Fruit fly (Drosophila melanogaster) whole organism, prepupa: ENCODE results near the gene Cyp9f2.

Experiments used
- CG10631 ChIP-seq: fragments of 200-800 bp; sonication (Bioruptor generic); optimal IDR thresholded peaks from 2 replicates; lab custom pipeline; 2016; ENCODE audit warnings: missing biosample characterization, missing genetic modification characterization
- CG1621 ChIP-seq: fragments of 200-800 bp; sonication (Bioruptor generic); optimal IDR thresholded peaks from 3 replicates; lab custom pipeline; 2018; ENCODE audit warnings: missing biosample characterization, mild to moderate bottlenecking, missing genetic modification characterization
- CG16779 ChIP-seq: fragments of 200-800 bp; sonication (Bioruptor generic); optimal IDR thresholded peaks from 3 replicates; lab custom pipeline; 2017; ENCODE audit warnings: missing biosample characterization, mild to moderate bottlenecking, missing genetic modification characterization
- CG4318 ChIP-seq: fragments of 200-800 bp; sonication (Bioruptor generic); optimal IDR thresholded peaks from 3 replicates; lab custom pipeline; 2017; ENCODE audit warnings: missing biosample characterization, mild to moderate bottlenecking, missing genetic modification characterization
- Ets21C ChIP-seq: fragments of 200-800 bp; sonication (Bioruptor generic); optimal IDR thresholded peaks from 3 replicates; lab custom pipeline; 2016; ENCODE audit warnings: missing biosample characterization, missing genetic modification characterization
- Gug ChIP-seq: fragments of 200-800 bp; sonication (Bioruptor generic); IDR thresholded peaks from 2 replicates; pipeline ENCODE4 v1.3.6; 2022; ENCODE audit warnings: missing biosample characterization, missing genetic modification characterization
- Met ChIP-seq: fragments of 200-800 bp; sonication (Bioruptor generic); optimal IDR thresholded peaks from 3 replicates; lab custom pipeline; 2016; ENCODE audit warnings: missing biosample characterization, missing genetic modification characterization
- Smox ChIP-seq: fragments of 200-800 bp; sonication (Bioruptor generic); optimal IDR thresholded peaks from 3 replicates; lab custom pipeline; 2016; ENCODE audit warnings: missing biosample characterization, missing genetic modification characterization
- vri ChIP-seq: fragments of 200-800 bp; sonication (Bioruptor generic); optimal IDR thresholded peaks from 3 replicates; lab custom pipeline; 2016; ENCODE audit warnings: missing biosample characterization, mild to moderate bottlenecking, missing genetic modification characterization

DNA sequence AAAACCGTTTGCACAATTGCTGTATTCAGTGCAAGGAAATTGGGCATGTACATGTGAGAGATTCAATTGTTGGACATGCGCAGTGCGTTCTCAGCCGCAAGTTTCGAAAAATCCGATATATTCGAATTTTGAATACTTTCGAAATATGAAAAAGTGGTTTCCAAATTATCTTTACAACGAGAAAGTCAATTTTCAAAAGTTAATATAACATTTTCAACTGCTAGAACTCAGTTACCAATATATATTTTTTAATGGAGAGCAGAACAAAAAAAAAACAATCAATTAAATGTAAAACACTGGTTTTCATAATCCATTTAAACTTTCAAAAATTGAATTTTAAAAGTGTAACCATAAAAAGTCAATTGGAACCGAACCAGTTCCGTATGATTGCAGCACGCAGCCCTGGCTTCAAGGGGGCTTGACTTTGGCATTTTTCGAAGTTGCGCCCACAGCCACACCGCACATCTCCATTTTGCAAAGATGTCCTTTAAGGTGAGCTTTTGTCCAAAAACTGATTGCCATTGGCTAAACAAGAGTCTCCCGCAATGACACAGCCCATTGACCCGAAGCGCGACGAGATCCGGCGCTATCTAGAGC, 16.6 kb upstream of the Cyp9f2 start, which contains the start of the genes Scgbeta and CG17202:
- TF ChIP-seq Met (GFP tag; lab: Kevin White, UChicago) = no peak
- no peak for TF ChIP-seq Gug
- no peak for TF ChIP-seq vri (GFP tag; lab: Kevin White, UChicago)
- no peak for TF ChIP-seq CG16779
- no peak for TF ChIP-seq CG1621 (tag; lab: Kevin White, UChicago)
- TF ChIP-seq Ets21C (GFP tag; lab: Kevin White, UChicago) = no peak
- TF ChIP-seq CG10631 (GFP tag; lab: Kevin White, UChicago) = no peak
- no peak for TF ChIP-seq Smox (GFP tag; lab: Kevin White, UChicago)
- TF ChIP-seq CG4318 = no peak
